Fruit fly (Drosophila melanogaster): ENCODE measurements around the gene PpD3.

- TF ChIP-seq insv (optimal IDR thresholded peaks at IDR 0.05) (no peak), psq (optimal IDR thresholded peaks at IDR 0.05) (no peak), Sin3A (optimal IDR thresholded peaks at IDR 0.05) (no peak), ttk (optimal IDR thresholded peaks at IDR 0.05) (no peak)
Measured at dm6 chr3R:9759360-9760191, 11.9 kb downstream of the PpD3 start, which contains the start of gene Mpi.

Measured in Kc167 (cell line).